Fruit fly (Drosophila melanogaster) whole organism, prepupa: ENCODE data around the gene Rab5.

Experiments used
- Blimp-1 ChIP-seq: fragments of 200-800 bp; sonication (Bioruptor generic); optimal IDR thresholded peaks from 3 replicates; lab custom pipeline; 2017; ENCODE audit warnings: missing biosample characterization, missing genetic modification characterization, mild to moderate bottlenecking, moderate library complexity, missing genetic modification reagents
- CG11902 ChIP-seq: fragments of 200-800 bp; sonication (Bioruptor generic); optimal IDR thresholded peaks from 3 replicates; lab custom pipeline; 2016; ENCODE audit warnings: missing biosample characterization, missing genetic modification characterization
- CG31627 ChIP-seq: fragments of 200-800 bp; sonication (Bioruptor generic); optimal IDR thresholded peaks from 3 replicates; lab custom pipeline; 2016; ENCODE audit warnings: missing biosample characterization, missing genetic modification characterization
- CG34406 ChIP-seq: fragments of 200-800 bp; sonication (Bioruptor generic); optimal IDR thresholded peaks from 3 replicates; lab custom pipeline; 2016; ENCODE audit warnings: missing biosample characterization, missing genetic modification characterization
- CG6163 ChIP-seq: fragments of 200-800 bp; sonication (Bioruptor generic); IDR thresholded peaks from 3 replicates; pipeline ENCODE4 v1.3.6; 2022; ENCODE audit warnings: missing biosample characterization, missing genetic modification characterization
- Ets21C ChIP-seq: fragments of 200-800 bp; sonication (Bioruptor generic); optimal IDR thresholded peaks from 3 replicates; lab custom pipeline; 2016; ENCODE audit warnings: missing biosample characterization, missing genetic modification characterization
- Gug ChIP-seq: fragments of 200-800 bp; sonication (Bioruptor generic); IDR thresholded peaks from 2 replicates; pipeline ENCODE4 v1.3.6; 2022; ENCODE audit warnings: missing biosample characterization, missing genetic modification characterization
- Met ChIP-seq: fragments of 200-800 bp; sonication (Bioruptor generic); optimal IDR thresholded peaks from 3 replicates; lab custom pipeline; 2016; ENCODE audit warnings: missing biosample characterization, missing genetic modification characterization
- Smox ChIP-seq: fragments of 200-800 bp; sonication (Bioruptor generic); optimal IDR thresholded peaks from 3 replicates; lab custom pipeline; 2016; ENCODE audit warnings: missing biosample characterization, missing genetic modification characterization
- Sox102F ChIP-seq: fragments of 200-800 bp; sonication (Bioruptor generic); optimal IDR thresholded peaks from 2 replicates; lab custom pipeline; 2016; ENCODE audit warnings: missing biosample characterization, mild to moderate bottlenecking, missing genetic modification characterization
- Sox15 ChIP-seq: fragments of 200-800 bp; sonication (Bioruptor generic); optimal IDR thresholded peaks from 3 replicates; lab custom pipeline; 2016; ENCODE audit warnings: missing biosample characterization, missing genetic modification characterization
- eg ChIP-seq: fragments of 200-800 bp; sonication (Bioruptor generic); IDR thresholded peaks from 3 replicates; pipeline ENCODE4 v1.3.6; 2022; ENCODE audit warnings: missing biosample characterization, missing genetic modification characterization
- fd59A ChIP-seq: fragments of 200-800 bp; sonication (Bioruptor generic); optimal IDR thresholded peaks from 2 replicates; lab custom pipeline; 2017; ENCODE audit warnings: missing biosample characterization, mild to moderate bottlenecking, missing genetic modification characterization, missing genetic modification reagents

dm6 chr2L:2348479-2348878 is 16.6 kb downstream of the Rab5 start:
- no peak for TF ChIP-seq Gug (GFP tag; lab: Robert Waterston, UW)
- TF ChIP-seq CG6163 (GFP tag; lab: Robert Waterston, UW): no peak
- no peak for TF ChIP-seq Ets21C (GFP tag; lab: Kevin White, UChicago)
- no peak for TF ChIP-seq CG31627
- no peak for TF ChIP-seq Smox (GFP tag; lab: Kevin White, UChicago)
- no peak for TF ChIP-seq Sox102F (GFP tag; lab: Kevin White, UChicago)
- TF ChIP-seq Blimp-1 (GFP tag; lab: Kevin White, UChicago): no peak
- TF ChIP-seq Met: no peak
- TF ChIP-seq fd59A (GFP tag; lab: Kevin White, UChicago): no peak
- TF ChIP-seq CG34406 (GFP tag; lab: Kevin White, UChicago): no peak
- no peak for TF ChIP-seq Sox15
- TF ChIP-seq eg (GFP tag; lab: Robert Waterston, UW): no peak
- TF ChIP-seq CG11902: no peak
